Fruit fly (Drosophila melanogaster) whole organism, embryonic: Measurements from ENCODE around the gene LPCAT.
A peak's percentile ranks its signal among the peaks of the same experiment; 100 is the strongest.

Source experiments
- CG11723 ChIP-seq: fragments of 200-800 bp; sonication (Bioruptor generic); optimal IDR thresholded peaks from 2 replicates; lab custom pipeline; 2017; ENCODE audit warnings: missing biosample characterization, mild to moderate bottlenecking, missing genetic modification characterization
- CG12769 ChIP-seq: fragments of 200-800 bp; sonication (Bioruptor generic); optimal IDR thresholded peaks from 2 replicates; lab custom pipeline; 2019; ENCODE audit warnings: missing biosample characterization, mild to moderate bottlenecking, missing genetic modification characterization, moderate library complexity
- CG14710 ChIP-seq: fragments of 200-800 bp; sonication (Bioruptor generic); optimal IDR thresholded peaks from 3 replicates; lab custom pipeline; 2019; ENCODE audit warnings: missing biosample characterization, mild to moderate bottlenecking, missing genetic modification characterization, moderate library complexity
- CG14965 ChIP-seq: fragments of 200-800 bp; sonication (Bioruptor generic); optimal IDR thresholded peaks from 2 replicates; lab custom pipeline; 2016; ENCODE audit warnings: missing biosample characterization, missing genetic modification characterization, borderline replicate concordance
- CG16813 ChIP-seq: fragments of 200-800 bp; sonication (Bioruptor generic); IDR thresholded peaks from 3 replicates; pipeline ENCODE4 v1.3.6; 2022; ENCODE audit warnings: missing biosample characterization, missing genetic modification characterization; ENCODE audit not compliant: partially characterized antibody
- CG16815 ChIP-seq: fragments of 200-800 bp; sonication (Bioruptor generic); optimal IDR thresholded peaks from 3 replicates; lab custom pipeline; 2017; ENCODE audit warnings: missing biosample characterization, mild to moderate bottlenecking, missing genetic modification characterization
- CG17186 ChIP-seq: fragments of 200-800 bp; sonication (Bioruptor generic); optimal IDR thresholded peaks from 3 replicates; lab custom pipeline; 2017; ENCODE audit warnings: missing biosample characterization, missing genetic modification reagents, missing genetic modification characterization
- CG17829 ChIP-seq: fragments of 200-800 bp; optimal IDR thresholded peaks from 2 replicates; lab custom pipeline; 2019; ENCODE audit warnings: missing biosample characterization, mild to moderate bottlenecking, missing genetic modification characterization, moderate library complexity
- CG2120 ChIP-seq: fragments of 200-800 bp; sonication (Bioruptor generic); optimal IDR thresholded peaks from 3 replicates; lab custom pipeline; 2016; ENCODE audit warnings: missing biosample characterization, missing genetic modification characterization
- CG30403 ChIP-seq: fragments of 200-800 bp; sonication (Bioruptor generic); optimal IDR thresholded peaks from 3 replicates; lab custom pipeline; 2016; ENCODE audit warnings: missing biosample characterization, missing genetic modification characterization
- CG31224 ChIP-seq: fragments of 200-800 bp; sonication (Bioruptor generic); IDR thresholded peaks from 2 replicates; pipeline ENCODE4 v1.3.6; 2022; ENCODE audit warnings: missing biosample characterization, missing genetic modification characterization
- CG31388 ChIP-seq: fragments of 200-800 bp; sonication (Bioruptor generic); optimal IDR thresholded peaks from 2 replicates; lab custom pipeline; 2016; ENCODE audit warnings: missing biosample characterization, missing genetic modification characterization
- CG4360 ChIP-seq: fragments of 200-800 bp; sonication (Bioruptor generic); IDR thresholded peaks from 2 replicates; pipeline ENCODE4 v1.3.6; 2022; ENCODE audit warnings: missing biosample characterization, missing genetic modification characterization
- CG4820 ChIP-seq: fragments of 200-800 bp; sonication (Bioruptor generic); optimal IDR thresholded peaks from 3 replicates; lab custom pipeline; 2016; ENCODE audit warnings: missing biosample characterization, missing genetic modification characterization
- CG4854 ChIP-seq: fragments of 200-800 bp; sonication (Bioruptor generic); optimal IDR thresholded peaks from 2 replicates; lab custom pipeline; 2016; ENCODE audit warnings: missing biosample characterization, missing genetic modification characterization, inconsistent platforms
- CG5953 ChIP-seq: fragments of 200-800 bp; sonication (Bioruptor generic); IDR thresholded peaks from 2 replicates; pipeline ENCODE4 v1.3.6; 2022; ENCODE audit warnings: missing biosample characterization, missing genetic modification characterization
- CG6175 ChIP-seq: fragments of 200-800 bp; sonication (Bioruptor generic); IDR thresholded peaks from 3 replicates; pipeline ENCODE4 v1.3.6; 2022; ENCODE audit warnings: missing biosample characterization, missing genetic modification characterization
- CG6683 ChIP-seq: fragments of 200-800 bp; sonication (Bioruptor generic); optimal IDR thresholded peaks from 2 replicates; lab custom pipeline; 2017; ENCODE audit warnings: missing biosample characterization, mild to moderate bottlenecking, missing genetic modification characterization, missing genetic modification reagents
- CG7271 ChIP-seq: fragments of 200-800 bp; sonication (Bioruptor generic); optimal IDR thresholded peaks from 2 replicates; lab custom pipeline; 2018; ENCODE audit warnings: missing biosample characterization, mild to moderate bottlenecking, missing genetic modification characterization, moderate library complexity
- CG7786 ChIP-seq: fragments of 200-800 bp; sonication (Bioruptor generic); optimal IDR thresholded peaks from 2 replicates; lab custom pipeline; 2016; ENCODE audit warnings: missing biosample characterization, missing genetic modification characterization
- CG7928 ChIP-seq: fragments of 200-800 bp; sonication (Bioruptor generic); optimal IDR thresholded peaks from 2 replicates; lab custom pipeline; 2017; ENCODE audit warnings: missing biosample characterization, mild to moderate bottlenecking, missing genetic modification characterization
- Camta ChIP-seq: fragments of 200-800 bp; sonication (Bioruptor generic); optimal IDR thresholded peaks from 2 replicates; lab custom pipeline; 2016; ENCODE audit warnings: missing biosample characterization, missing genetic modification characterization
- CrebB ChIP-seq: fragments of 200-800 bp; sonication (Bioruptor generic); optimal IDR thresholded peaks from 3 replicates; lab custom pipeline; 2018; ENCODE audit warnings: missing biosample characterization, mild to moderate bottlenecking, missing genetic modification characterization
- D19A ChIP-seq: fragments of 200-800 bp; optimal IDR thresholded peaks from 3 replicates; lab custom pipeline; 2019; ENCODE audit warnings: missing biosample characterization, mild to moderate bottlenecking, missing genetic modification characterization, moderate library complexity
- Deaf1 ChIP-seq: fragments of 200-800 bp; optimal IDR thresholded peaks from 3 replicates; lab custom pipeline; 2019; ENCODE audit warnings: missing biosample characterization, mild to moderate bottlenecking, missing genetic modification characterization, moderate library complexity
- Dek ChIP-seq: fragments of 200-800 bp; sonication (Bioruptor generic); optimal IDR thresholded peaks from 3 replicates; lab custom pipeline; 2019; ENCODE audit warnings: missing biosample characterization, mild to moderate bottlenecking, missing genetic modification characterization, moderate library complexity
- E2f1 ChIP-seq: fragments of 200-800 bp; sonication (Bioruptor generic); IDR thresholded peaks from 2 replicates; pipeline ENCODE4 v1.3.6; 2022; ENCODE audit warnings: missing biosample characterization, missing genetic modification characterization
- ERR ChIP-seq: fragments of 200-800 bp; sonication (Bioruptor generic); optimal IDR thresholded peaks from 2 replicates; lab custom pipeline; 2016; ENCODE audit warnings: missing biosample characterization, missing genetic modification characterization
- Fer2 ChIP-seq: fragments of 200-800 bp; sonication (Bioruptor generic); optimal IDR thresholded peaks from 2 replicates; lab custom pipeline; 2018; ENCODE audit warnings: missing biosample characterization, mild to moderate bottlenecking, missing genetic modification characterization, moderate library complexity
- H15 ChIP-seq: fragments of 200-800 bp; sonication (Bioruptor generic); IDR thresholded peaks from 3 replicates; pipeline ENCODE4 v1.3.6; 2022; ENCODE audit warnings: missing biosample characterization, missing genetic modification characterization
- MBD-R2 ChIP-seq: fragments of 200-800 bp; sonication (Bioruptor generic); IDR thresholded peaks from 2 replicates; pipeline ENCODE4 v1.3.6; 2022; ENCODE audit warnings: missing biosample characterization, missing genetic modification characterization
- Mrtf ChIP-seq: fragments of 200-800 bp; sonication (Bioruptor generic); IDR thresholded peaks from 3 replicates; pipeline ENCODE4 v1.3.6; 2022; ENCODE audit warnings: missing biosample characterization, missing genetic modification characterization
- Optix ChIP-seq: fragments of 200-800 bp; sonication (Bioruptor generic); IDR thresholded peaks from 3 replicates; pipeline ENCODE4 v1.3.6; 2022; ENCODE audit warnings: missing biosample characterization, missing genetic modification characterization
- PHDP ChIP-seq: fragments of 200-800 bp; sonication (Bioruptor generic); optimal IDR thresholded peaks from 3 replicates; lab custom pipeline; 2018; ENCODE audit warnings: missing biosample characterization, mild to moderate bottlenecking, missing genetic modification characterization, moderate library complexity
- ato ChIP-seq: fragments of 200-800 bp; sonication (Bioruptor generic); IDR thresholded peaks from 2 replicates; pipeline ENCODE4 v1.3.6; 2022; ENCODE audit warnings: missing biosample characterization, missing genetic modification characterization; ENCODE audit not compliant: partially characterized antibody
- ci ChIP-seq: fragments of 200-800 bp; sonication (Bioruptor generic); IDR thresholded peaks from 3 replicates; pipeline ENCODE4 v1.3.6; 2022; ENCODE audit warnings: missing biosample characterization, missing genetic modification characterization
- corto ChIP-seq: fragments of 200-800 bp; sonication (Bioruptor generic); optimal IDR thresholded peaks from 2 replicates; lab custom pipeline; 2016; ENCODE audit warnings: missing biosample characterization, mild to moderate bottlenecking, missing genetic modification characterization, moderate library complexity
- emc ChIP-seq: fragments of 200-800 bp; sonication (Bioruptor generic); optimal IDR thresholded peaks from 2 replicates; lab custom pipeline; 2016; ENCODE audit warnings: missing biosample characterization, missing genetic modification characterization
- ems ChIP-seq: fragments of 200-800 bp; sonication (Bioruptor generic); optimal IDR thresholded peaks from 3 replicates; lab custom pipeline; 2016; ENCODE audit warnings: missing biosample characterization, missing genetic modification characterization
- ham ChIP-seq: fragments of 200-800 bp; sonication (Bioruptor generic); IDR thresholded peaks from 2 replicates; pipeline ENCODE4 v1.3.6; 2022; ENCODE audit warnings: missing biosample characterization, missing genetic modification characterization
- jigr1 ChIP-seq: fragments of 200-800 bp; sonication (Bioruptor generic); IDR thresholded peaks from 3 replicates; pipeline ENCODE4 v1.3.6; 2022; ENCODE audit warnings: missing biosample characterization, missing genetic modification characterization
- lbe ChIP-seq: fragments of 200-800 bp; sonication (Bioruptor generic); optimal IDR thresholded peaks from 2 replicates; lab custom pipeline; 2016; ENCODE audit warnings: missing biosample characterization, mild to moderate bottlenecking, missing genetic modification characterization
- mirr ChIP-seq: fragments of 200-800 bp; sonication (Bioruptor generic); optimal IDR thresholded peaks from 3 replicates; lab custom pipeline; 2018; ENCODE audit warnings: missing biosample characterization, mild to moderate bottlenecking, missing genetic modification characterization
- nom ChIP-seq: fragments of 200-800 bp; sonication (Bioruptor generic); optimal IDR thresholded peaks from 2 replicates; lab custom pipeline; 2017; ENCODE audit warnings: missing biosample characterization, missing genetic modification characterization, mild to moderate bottlenecking, moderate library complexity, missing genetic modification reagents
- repo ChIP-seq: fragments of 200-800 bp; sonication (Bioruptor generic); optimal IDR thresholded peaks from 2 replicates; lab custom pipeline; 2016; ENCODE audit warnings: missing biosample characterization, missing genetic modification characterization
- scrt ChIP-seq: fragments of 200-800 bp; sonication (Bioruptor generic); optimal IDR thresholded peaks from 2 replicates; lab custom pipeline; 2018; ENCODE audit warnings: missing biosample characterization, mild to moderate bottlenecking, missing genetic modification characterization, moderate library complexity
- slou ChIP-seq: fragments of 200-800 bp; sonication (Bioruptor generic); optimal IDR thresholded peaks from 3 replicates; lab custom pipeline; 2016; ENCODE audit warnings: missing biosample characterization, missing genetic modification characterization
- vvl ChIP-seq: fragments of 200-800 bp; sonication (Bioruptor generic); IDR thresholded peaks from 2 replicates; pipeline ENCODE4 v1.3.6; 2022; ENCODE audit warnings: missing biosample characterization, missing genetic modification characterization
- wdn ChIP-seq: fragments of 200-800 bp; sonication (Bioruptor generic); IDR thresholded peaks from 2 replicates; pipeline ENCODE4 v1.3.6; 2022; ENCODE audit warnings: missing biosample characterization, missing genetic modification characterization
- yki ChIP-seq: fragments of >200 bp; optimal IDR thresholded peaks from 3 replicates; lab custom pipeline; 2018

The LPCAT gene

dm6 chrX:9578696-9579509, 884 bp downstream of the LPCAT start (continued):
- TF ChIP-seq Dek (peak; percentile 96), Camta (GFP tag; lab: Kevin White, UChicago) (peak; percentile 98), CG7928 (GFP tag; lab: Kevin White, UChicago) (peak; percentile 77), CG5953 (GFP tag; lab: Robert Waterston, UW) (peak; percentile 99), E2f1 (GFP tag; lab: Robert Waterston, UW) (peak; percentile 98), nom (peak; percentile 96), CG14965 (GFP tag; lab: Kevin White, UChicago) (peak; percentile 88), CrebB (tag; lab: Kevin White, UChicago) (peak; percentile 95), CG4360 (GFP tag; lab: Robert Waterston, UW) (peak; percentile 74), ham (GFP tag; lab: Robert Waterston, UW) (peak; percentile 94), corto (peak; percentile 91), CG4820 (GFP tag; lab: Kevin White, UChicago) (peak; percentile 97), PHDP (tag; lab: Kevin White, UChicago) (peak; percentile 97), CG6175 (GFP tag; lab: Robert Waterston, UW) (peak; percentile 97), Optix (GFP tag; lab: Robert Waterston, UW) (peak; percentile 99), ato (GFP tag; lab: Robert Waterston, UW) (no peak), CG30403 (GFP tag; lab: Kevin White, UChicago) (peak; percentile 98), D19A (tag; lab: Kevin White, UChicago) (peak; percentile 95), vvl (GFP tag; lab: Robert Waterston, UW) (peak; percentile 99), CG16813 (GFP tag; lab: Robert Waterston, UW) (no peak), CG16815 (peak; percentile 99), CG31224 (GFP tag; lab: Robert Waterston, UW) (peak; percentile 96), CG4854 (GFP tag; lab: Kevin White, UChicago) (peak; percentile 96), scrt (GFP tag; lab: Kevin White, UChicago) (peak; percentile 92), CG14710 (peak; percentile 97), jigr1 (GFP tag; lab: Robert Waterston, UW) (peak; percentile 97), CG12769 (tag; lab: Kevin White, UChicago) (peak; percentile 99), ci (GFP tag; lab: Robert Waterston, UW) (peak; percentile 100), CG17186 (peak; percentile 94), ERR (peak; percentile 95), Fer2 (peak; percentile 91), H15 (peak; percentile 99), CG17829 (peak; percentile 98), ems (GFP tag; lab: Kevin White, UChicago) (peak; percentile 99), CG7786 (peak; percentile 99), CG6683 (GFP tag; lab: Kevin White, UChicago) (peak; percentile 91), wdn (peak; percentile 98), mirr (GFP tag; lab: Kevin White, UChicago) (peak; percentile 65), Deaf1 (tag; lab: Kevin White, UChicago) (peak; percentile 74), emc (GFP tag; lab: Kevin White, UChicago) (peak; percentile 96), Mrtf (peak; percentile 98), repo (peak; percentile 97), lbe (peak; percentile 98), CG7271 (tag; lab: Kevin White, UChicago) (peak; percentile 86), slou (GFP tag; lab: Kevin White, UChicago) (peak; percentile 93), CG2120 (GFP tag; lab: Kevin White, UChicago) (peak; percentile 99), CG31388 (GFP tag; lab: Kevin White, UChicago) (peak; percentile 94), MBD-R2 (GFP tag; lab: Robert Waterston, UW) (peak; percentile 96), CG11723 (peak; percentile 97), yki (lab: Kevin White, UChicago) (no peak)
